Worm (Caenorhabditis elegans) whole organism, L4 larva: ENCODE data around the gene tsfm-1.

Experiments
- D1046.2 ChIP-seq: fragments of 200-800 bp; sonication (Bioruptor generic); IDR thresholded peaks from 2 replicates; pipeline ENCODE4 v1.3.6; 2022; ENCODE audit warnings: missing genetic modification characterization, missing compliant biosample characterization
- F26F4.8 ChIP-seq: fragments of 200-800 bp; sonication (Bioruptor generic); conservative IDR thresholded peaks from 2 replicates; pipeline ENCODE4 v1.3.6; 2022; ENCODE audit warnings: missing genetic modification characterization, missing compliant biosample characterization
- F44E2.7 ChIP-seq: fragments of 200-800 bp; sonication (Bioruptor generic); IDR thresholded peaks from 2 replicates; pipeline ENCODE4 v2.1.2; 2022; ENCODE audit warnings: missing genetic modification characterization, missing compliant biosample characterization
- T20F7.1 ChIP-seq: fragments of 200-800 bp; sonication (Bioruptor generic); optimal IDR thresholded peaks from 2 replicates; lab custom pipeline; 2018; ENCODE audit warnings: mild to moderate bottlenecking, missing genetic modification characterization, missing compliant biosample characterization
- Y48G9A.11 ChIP-seq: fragments of 200-800 bp; sonication (Bioruptor generic); IDR thresholded peaks from 2 replicates; pipeline ENCODE4 v1.3.6; 2022; ENCODE audit warnings: missing genetic modification reagents, missing genetic modification characterization, missing compliant biosample characterization
- ZK546.5 ChIP-seq, 2 experiments: sonication (generic microtip); optimal IDR thresholded peaks; 2 replicates each; lab custom pipeline; 2017; ENCODE audit warnings: missing biosample characterization in 2 of 2, missing genetic modification characterization in 2 of 2
- aha-1 ChIP-seq: fragments of 150-350 bp; peaks from one replicate; lab custom pipeline; 2014; ENCODE audit warnings: missing biosample characterization, missing genetic modification characterization
- ceh-28 ChIP-seq: fragments of 150-350 bp; optimal IDR thresholded peaks from 2 replicates; lab custom pipeline; 2014; ENCODE audit warnings: missing biosample characterization, missing genetic modification reagents, missing genetic modification characterization
- ceh-32 ChIP-seq: sonication (generic microtip); optimal IDR thresholded peaks from 2 replicates; lab custom pipeline; 2016; ENCODE audit warnings: mild to moderate bottlenecking, missing genetic modification characterization, missing compliant biosample characterization; ENCODE audit not compliant: poor library complexity
- ceh-82 ChIP-seq: sonication (generic microtip); optimal IDR thresholded peaks from 2 replicates; lab custom pipeline; 2017; ENCODE audit warnings: missing biosample characterization, missing genetic modification characterization
- cey-2 ChIP-seq: sonication (generic microtip); optimal IDR thresholded peaks from 3 replicates; lab custom pipeline; 2017; ENCODE audit warnings: missing genetic modification characterization, mild to moderate bottlenecking, missing compliant biosample characterization, antibody characterized with exemption, borderline replicate concordance; ENCODE audit not compliant: insufficient read depth
- daf-16 ChIP-seq, 3 experiments: sonication (generic microtip); optimal IDR thresholded peaks; 2 replicates each; lab custom pipeline; 2016 to 2017; ENCODE audit warnings: missing genetic modification characterization in 3 of 3, missing genetic modification reagents in 3 of 3, mild to moderate bottlenecking in 2 of 3, missing compliant biosample characterization in 2 of 3, missing biosample characterization in 1 of 3, moderate library complexity in 1 of 3
- daf-8 ChIP-seq: fragments of 200-800 bp; sonication (Bioruptor generic); IDR thresholded peaks from 2 replicates; pipeline ENCODE4 v1.3.6; 2022; ENCODE audit warnings: missing genetic modification characterization, missing compliant biosample characterization
- dmd-6 ChIP-seq: fragments of 200-800 bp; sonication (Bioruptor generic); IDR thresholded peaks from 2 replicates; pipeline ENCODE4 v1.3.6; 2022; ENCODE audit warnings: missing genetic modification reagents, missing genetic modification characterization, missing compliant biosample characterization
- dpl-1 ChIP-seq: fragments of 150-350 bp; optimal IDR thresholded peaks from 2 replicates; lab custom pipeline; 2014; ENCODE audit warnings: missing biosample characterization, missing genetic modification reagents, missing genetic modification characterization
- dve-1 ChIP-seq: sonication (generic microtip); optimal IDR thresholded peaks from 2 replicates; lab custom pipeline; 2017; ENCODE audit warnings: antibody characterized with exemption, mild to moderate bottlenecking, missing genetic modification characterization, missing compliant biosample characterization; ENCODE audit not compliant: insufficient read depth
- egl-43 ChIP-seq: fragments of 200-800 bp; sonication (Bioruptor generic); IDR thresholded peaks from 2 replicates; pipeline ENCODE4 v1.3.6; 2022; ENCODE audit warnings: missing genetic modification reagents, missing genetic modification characterization, missing compliant biosample characterization
- jun-1 ChIP-seq: fragments of 150-350 bp; optimal IDR thresholded peaks from 2 replicates; lab custom pipeline; 2014; ENCODE audit warnings: missing biosample characterization, missing genetic modification reagents, missing genetic modification characterization
- lin-1 ChIP-seq: fragments of 200-800 bp; sonication (Bioruptor generic); IDR thresholded peaks from 2 replicates; pipeline ENCODE4 v1.3.6; 2022; ENCODE audit warnings: missing genetic modification reagents, missing genetic modification characterization, missing compliant biosample characterization
- lin-29 ChIP-seq: fragments of 200-800 bp; sonication (Bioruptor generic); IDR thresholded peaks from 2 replicates; pipeline ENCODE4 v1.3.6; 2022; ENCODE audit warnings: missing genetic modification reagents, missing genetic modification characterization, missing compliant biosample characterization
- lsy-2 ChIP-seq, 2 experiments: fragments of 150-350 bp in 1 of 2; sonication (generic microtip) in 1 of 2; optimal IDR thresholded peaks; 2 replicates each; lab custom pipeline; 2014 to 2017; ENCODE audit warnings: missing biosample characterization in 2 of 2, missing genetic modification characterization in 2 of 2
- madf-5 ChIP-seq, 2 experiments: fragments of 200-800 bp; sonication (Bioruptor generic); IDR thresholded peaks; 2 replicates each; pipeline ENCODE4 v1.3.6; 2022; ENCODE audit warnings: missing compliant biosample characterization in 2 of 2, missing genetic modification characterization in 2 of 2
- mes-2 ChIP-seq: sonication (generic microtip); optimal IDR thresholded peaks from 2 replicates; lab custom pipeline; 2016; ENCODE audit warnings: missing genotype, mild to moderate bottlenecking, missing genetic modification characterization, missing compliant biosample characterization; ENCODE audit not compliant: poor library complexity, severe bottlenecking
- mxl-3 ChIP-seq: fragments of 200-800 bp; sonication (Bioruptor generic); optimal IDR thresholded peaks from 2 replicates; lab custom pipeline; 2018; ENCODE audit warnings: mild to moderate bottlenecking, missing genetic modification characterization, missing compliant biosample characterization
- nhr-102 ChIP-seq: sonication (generic microtip); optimal IDR thresholded peaks from 2 replicates; lab custom pipeline; 2016; ENCODE audit warnings: mild to moderate bottlenecking, missing genetic modification characterization, moderate library complexity, missing compliant biosample characterization
- nhr-11 ChIP-seq: fragments of 150-350 bp; optimal IDR thresholded peaks from 2 replicates; lab custom pipeline; 2014; ENCODE audit warnings: missing biosample characterization, missing genetic modification characterization
- nhr-237 ChIP-seq: sonication (generic microtip); optimal IDR thresholded peaks from 2 replicates; lab custom pipeline; 2017; ENCODE audit warnings: missing biosample characterization, missing genetic modification characterization
- nhr-25 ChIP-seq: sonication (generic microtip); optimal IDR thresholded peaks from 2 replicates; lab custom pipeline; 2017; ENCODE audit warnings: missing genetic modification characterization, mild to moderate bottlenecking, missing compliant biosample characterization, antibody characterized with exemption, moderate library complexity, borderline replicate concordance; ENCODE audit not compliant: insufficient read depth
- nhr-6 ChIP-seq: fragments of 150-350 bp; optimal IDR thresholded peaks from 2 replicates; lab custom pipeline; 2014; ENCODE audit warnings: missing biosample characterization, missing genetic modification characterization
- pha-4 ChIP-seq, 2 experiments: fragments of 150-350 bp in 1 of 2; fragments of 200-800 bp in 1 of 2; sonication (Bioruptor generic) in 1 of 2; IDR thresholded peaks in 1 of 2; optimal IDR thresholded peaks in 1 of 2; 2 replicates each; pipeline versions ENCODE4 v1.3.6 to Lab custom; 2014 to 2022; ENCODE audit warnings: missing genetic modification characterization in 2 of 2, missing genetic modification reagents in 2 of 2, missing biosample characterization in 1 of 2, missing compliant biosample characterization in 1 of 2
- rbr-2 ChIP-seq: sonication (generic microtip); optimal IDR thresholded peaks from 2 replicates; lab custom pipeline; 2016; ENCODE audit warnings: missing genotype, missing genetic modification characterization, missing compliant biosample characterization
- set-16 ChIP-seq: fragments of 200-800 bp; sonication (Bioruptor generic); IDR thresholded peaks from 2 replicates; pipeline ENCODE4 v1.3.6; 2022; ENCODE audit warnings: missing genetic modification reagents, missing genetic modification characterization, missing compliant biosample characterization
- spr-3 ChIP-seq: fragments of 200-800 bp; sonication (Bioruptor generic); optimal IDR thresholded peaks from 2 replicates; lab custom pipeline; 2018; ENCODE audit warnings: mild to moderate bottlenecking, missing genetic modification characterization, missing compliant biosample characterization
- tra-1 ChIP-seq: fragments of 200-800 bp; sonication (Bioruptor generic); IDR thresholded peaks from 2 replicates; pipeline ENCODE4 v1.3.6; 2022; ENCODE audit warnings: missing genetic modification reagents, missing genetic modification characterization, missing compliant biosample characterization
- zip-2 ChIP-seq: fragments of 150-350 bp; optimal IDR thresholded peaks from 2 replicates; lab custom pipeline; 2014; ENCODE audit warnings: missing biosample characterization, missing genetic modification characterization
- ztf-7 ChIP-seq: fragments of 150-350 bp; optimal IDR thresholded peaks from 2 replicates; lab custom pipeline; 2014; ENCODE audit warnings: missing biosample characterization, missing genetic modification characterization

The tsfm-1 gene

ce11 chrV:12251041-12251440 is 20.3 kb downstream of the tsfm-1 start, which contains the start of gene T04H1.5:
TSS of gene T04H1.5 (plus strand) at chrV:12251341.
- TF ChIP-seq mxl-3 (GFP tag; lab: Kevin White, UChicago) (no peak), ceh-32 (tag; lab: Kevin White, UChicago) (no peak), cey-2 (tag; lab: Kevin White, UChicago) (no peak), lsy-2 (tag; optimal IDR thresholded peaks at IDR 0.05; lab: Kevin White, UChicago) (no peak), spr-3 (GFP tag; lab: Kevin White, UChicago) (no peak), aha-1 (tag; lab: Kevin White, UChicago) (no peak)

ce11 chrV:12245777-12246452 is 25.4 kb downstream of the tsfm-1 start:
- peak; percentile 86 for TF ChIP-seq nhr-6 (tag; lab: Kevin White, UChicago)
- TF ChIP-seq dmd-6 (GFP tag; lab: Robert Waterston, UW) = no peak
- no peak for TF ChIP-seq ceh-28 (tag; lab: Kevin White, UChicago)
- TF ChIP-seq mes-2 (tag; lab: Kevin White, UChicago) = peak; percentile 38
- no peak for TF ChIP-seq lin-29 (GFP tag; lab: Robert Waterston, UW)
- no peak for TF ChIP-seq rbr-2 (tag; lab: Kevin White, UChicago)
- peak; percentile 60 for TF ChIP-seq dpl-1
- TF ChIP-seq pha-4 (GFP tag; IDR thresholded peaks at IDR 0.05; lab: Robert Waterston, UW) = no peak
- TF ChIP-seq pha-4 (tag; optimal IDR thresholded peaks at IDR 0.05; lab: Kevin White, UChicago) = no peak
- TF ChIP-seq T20F7.1 (GFP tag; lab: Kevin White, UChicago) = peak; percentile 93
- TF ChIP-seq ceh-32 (tag; lab: Kevin White, UChicago) = no peak
- no peak for TF ChIP-seq nhr-25 (tag; lab: Kevin White, UChicago)
- TF ChIP-seq daf-8 (GFP tag; lab: Robert Waterston, UW) = no peak
- TF ChIP-seq ceh-82 (tag; lab: Kevin White, UChicago) = no peak
- no peak for TF ChIP-seq lin-1 (GFP tag; lab: Robert Waterston, UW)
- TF ChIP-seq daf-16 (GFP tag; optimal IDR thresholded peaks at IDR 0.05; lab: Kevin White, UChicago) = no peak
- peak; percentile 92 for TF ChIP-seq daf-16 (tag; optimal IDR thresholded peaks at IDR 0.05; lab: Kevin White, UChicago)
- TF ChIP-seq egl-43 = no peak
- no peak for TF ChIP-seq set-16
- TF ChIP-seq nhr-102 (tag; lab: Kevin White, UChicago) = no peak
- TF ChIP-seq zip-2 = peak; percentile 72
- TF ChIP-seq Y48G9A.11 (GFP tag; lab: Robert Waterston, UW) = peak; percentile 66
- TF ChIP-seq madf-5 (GFP tag; IDR thresholded peaks at IDR 0.05; lab: Robert Waterston, UW) = no peak
- no peak for TF ChIP-seq dve-1 (tag; lab: Kevin White, UChicago)
- no peak for TF ChIP-seq nhr-237
- TF ChIP-seq ZK546.5 (tag; optimal IDR thresholded peaks at IDR 0.05; lab: Kevin White, UChicago) = no peak
- TF ChIP-seq nhr-11 (tag; lab: Kevin White, UChicago) = no peak
- TF ChIP-seq tra-1 (GFP tag; lab: Robert Waterston, UW) = no peak
- TF ChIP-seq lsy-2 (tag; optimal IDR thresholded peaks at IDR 0.05; lab: Kevin White, UChicago) = no peak
- no peak for TF ChIP-seq jun-1 (tag; lab: Kevin White, UChicago)
- TF ChIP-seq F26F4.8 (GFP tag; lab: Robert Waterston, UW) = no peak
- TF ChIP-seq ztf-7 (tag; lab: Kevin White, UChicago) = no peak
- no peak for TF ChIP-seq D1046.2
- TF ChIP-seq F44E2.7 = no peak
